Worm (Caenorhabditis elegans) whole organism, late embryonic: ENCODE measurements around the gene soc-1.

Source experiments
- K02D7.2 ChIP-seq: sonication (generic microtip); optimal IDR thresholded peaks from 2 replicates; lab custom pipeline; 2017; ENCODE audit warnings: mild to moderate bottlenecking, missing genetic modification characterization, missing compliant biosample characterization
- T23F11.4 ChIP-seq: fragments of 200-800 bp; sonication (Bioruptor generic); optimal IDR thresholded peaks from 2 replicates; lab custom pipeline; 2018; ENCODE audit warnings: mild to moderate bottlenecking, missing genetic modification characterization, missing compliant biosample characterization
- Y22D7AL.16 ChIP-seq: sonication (generic microtip); optimal IDR thresholded peaks from 2 replicates; lab custom pipeline; 2016; ENCODE audit warnings: missing genetic modification characterization, missing compliant biosample characterization
- ama-1 ChIP-seq: fragments of 150-350 bp; optimal IDR thresholded peaks from 2 replicates; lab custom pipeline; 2014
- ceh-18 ChIP-seq: sonication (generic microtip); optimal IDR thresholded peaks from 2 replicates; lab custom pipeline; 2016; ENCODE audit warnings: missing genetic modification characterization, missing compliant biosample characterization
- ceh-22 ChIP-seq: sonication (generic microtip); optimal IDR thresholded peaks from 2 replicates; lab custom pipeline; 2017; ENCODE audit warnings: missing biosample characterization, missing genetic modification characterization
- ceh-31 ChIP-seq: sonication (generic microtip); optimal IDR thresholded peaks from 2 replicates; lab custom pipeline; 2016; ENCODE audit warnings: missing genetic modification characterization, missing compliant biosample characterization
- ceh-6 ChIP-seq: fragments of 200-800 bp; sonication (Bioruptor generic); optimal IDR thresholded peaks from 2 replicates; lab custom pipeline; 2018; ENCODE audit warnings: mild to moderate bottlenecking, missing genetic modification characterization, missing compliant biosample characterization
- dve-1 ChIP-seq: sonication (generic microtip); optimal IDR thresholded peaks from 2 replicates; lab custom pipeline; 2017; ENCODE audit warnings: antibody characterized with exemption, mild to moderate bottlenecking, missing genetic modification characterization, missing compliant biosample characterization
- fkh-6 ChIP-seq: sonication (generic microtip); optimal IDR thresholded peaks from 2 replicates; lab custom pipeline; 2016; ENCODE audit warnings: missing genetic modification characterization, missing compliant biosample characterization
- lim-6 ChIP-seq: sonication (generic microtip); optimal IDR thresholded peaks from 2 replicates; lab custom pipeline; 2016; ENCODE audit warnings: missing genetic modification characterization, missing compliant biosample characterization
- lin-11 ChIP-seq: fragments of 200-800 bp; sonication (Bioruptor generic); optimal IDR thresholded peaks from 2 replicates; lab custom pipeline; 2018; ENCODE audit warnings: mild to moderate bottlenecking, missing genetic modification characterization, missing compliant biosample characterization
- mec-3 ChIP-seq: sonication (generic microtip); optimal IDR thresholded peaks from 2 replicates; lab custom pipeline; 2016; ENCODE audit warnings: borderline replicate concordance, missing genetic modification characterization, missing compliant biosample characterization
- nhr-11 ChIP-seq: fragments of 150-350 bp; optimal IDR thresholded peaks from 2 replicates; lab custom pipeline; 2014; ENCODE audit warnings: missing biosample characterization, missing genetic modification characterization
- npax-4 ChIP-seq: sonication (generic microtip); optimal IDR thresholded peaks from 2 replicates; lab custom pipeline; 2016; ENCODE audit warnings: missing genetic modification characterization, missing compliant biosample characterization
- pag-3 ChIP-seq: sonication (generic microtip); optimal IDR thresholded peaks from 2 replicates; lab custom pipeline; 2016; ENCODE audit warnings: missing compliant biosample characterization, missing genetic modification characterization, borderline replicate concordance
- pat-9 ChIP-seq: fragments of 200-800 bp; sonication (Bioruptor generic); optimal IDR thresholded peaks from 2 replicates; lab custom pipeline; 2018; ENCODE audit warnings: mild to moderate bottlenecking, missing genetic modification characterization, moderate library complexity, missing compliant biosample characterization
- pax-1 ChIP-seq: fragments of 150-350 bp; optimal IDR thresholded peaks from 2 replicates; lab custom pipeline; 2014; ENCODE audit warnings: missing biosample characterization, missing genetic modification characterization
- pha-4 ChIP-seq: fragments of 150-350 bp; optimal IDR thresholded peaks from 2 replicates; lab custom pipeline; 2018; ENCODE audit warnings: missing biosample characterization, missing genetic modification reagents, missing genetic modification characterization
- rnt-1 ChIP-seq: sonication (generic microtip); optimal IDR thresholded peaks from 2 replicates; lab custom pipeline; 2016; ENCODE audit warnings: missing genetic modification characterization, missing compliant biosample characterization
- syd-9 ChIP-seq: sonication (generic microtip); optimal IDR thresholded peaks from 2 replicates; lab custom pipeline; 2016; ENCODE audit warnings: mild to moderate bottlenecking, missing genetic modification characterization, moderate library complexity, missing compliant biosample characterization
- ttx-3 ChIP-seq: sonication (generic microtip); optimal IDR thresholded peaks from 2 replicates; lab custom pipeline; 2016; ENCODE audit warnings: missing genetic modification reagents, missing genetic modification characterization, missing compliant biosample characterization
- unc-3 ChIP-seq, 2 experiments: fragments of 200-800 bp in 1 of 2; sonication (Bioruptor generic) in 1 of 2; sonication (generic microtip) in 1 of 2; conservative IDR thresholded peaks in 1 of 2; optimal IDR thresholded peaks in 1 of 2; 2 replicates each; pipeline versions ENCODE4 v1.3.6 to Lab custom; 2016 to 2022; ENCODE audit warnings: missing compliant biosample characterization in 2 of 2, missing genetic modification characterization in 2 of 2, missing genetic modification reagents in 1 of 2
- zip-5 ChIP-seq: sonication (generic microtip); optimal IDR thresholded peaks from 2 replicates; lab custom pipeline; 2016; ENCODE audit warnings: missing genetic modification characterization, missing compliant biosample characterization
- ztf-16 ChIP-seq: sonication (generic microtip); optimal IDR thresholded peaks from 2 replicates; lab custom pipeline; 2017; ENCODE audit warnings: missing genetic modification characterization, missing compliant biosample characterization

soc-1 gene

ce11 chrV:4693282-4693588, 50.5 kb downstream of the soc-1 start:
- TF ChIP-seq ceh-18 (tag; lab: Kevin White, UChicago), result no peak
- TF ChIP-seq npax-4 (tag; lab: Kevin White, UChicago), result no peak
- TF ChIP-seq syd-9, result no peak
- no peak for TF ChIP-seq lim-6 (tag; lab: Kevin White, UChicago)
- TF ChIP-seq pat-9 (tag; lab: Kevin White, UChicago), result no peak
- no peak for TF ChIP-seq zip-5 (tag; lab: Kevin White, UChicago)

ce11 chrV:4694466-4695092, 51.8 kb downstream of the soc-1 start:
- TF ChIP-seq T23F11.4 (GFP tag; lab: Kevin White, UChicago) (no peak), Y22D7AL.16 (tag; lab: Kevin White, UChicago) (no peak), ttx-3 (tag; lab: Kevin White, UChicago) (no peak), ceh-6 (GFP tag; lab: Kevin White, UChicago) (no peak), rnt-1 (tag; lab: Kevin White, UChicago) (no peak), ceh-22 (tag; lab: Kevin White, UChicago) (no peak), ama-1 (lab: Kevin White, UChicago) (no peak), dve-1 (tag; lab: Kevin White, UChicago) (no peak), mec-3 (tag; lab: Kevin White, UChicago) (no peak), ceh-18 (tag; lab: Kevin White, UChicago) (no peak), pax-1 (tag; lab: Kevin White, UChicago) (no peak), nhr-11 (no peak), fkh-6 (no peak), pag-3 (no peak), K02D7.2 (tag; lab: Kevin White, UChicago) (no peak), ztf-16 (tag; lab: Kevin White, UChicago) (no peak), pha-4 (tag; lab: Kevin White, UChicago) (no peak), unc-3 (GFP tag; conservative IDR thresholded peaks at IDR 0.05; lab: Robert Waterston, UW) (no peak), unc-3 (tag; optimal IDR thresholded peaks at IDR 0.05; lab: Kevin White, UChicago) (no peak), lin-11 (tag; lab: Kevin White, UChicago) (no peak), ceh-31 (no peak)
